Worm (Caenorhabditis elegans) whole organism, L3 larva: ENCODE data around the gene ZC404.15.

Experiments used
- R02D3.7 ChIP-seq: fragments of 150-350 bp; optimal IDR thresholded peaks from 2 replicates; lab custom pipeline; 2014; ENCODE audit warnings: missing biosample characterization, missing genetic modification characterization
- egl-27 ChIP-seq: sonication (generic microtip); optimal IDR thresholded peaks from 4 replicates; lab custom pipeline; 2017; ENCODE audit warnings: missing biosample characterization, missing genetic modification reagents, missing genetic modification characterization
- elt-1 ChIP-seq: fragments of 150-350 bp; optimal IDR thresholded peaks from 2 replicates; lab custom pipeline; 2014; ENCODE audit warnings: missing biosample characterization, missing genetic modification characterization
- elt-3 ChIP-seq, 3 experiments: fragments of 150-350 bp in 1 of 3; sonication (generic microtip) in 2 of 3; optimal IDR thresholded peaks; 2 replicates in 2 of 3; 4 replicates in 1 of 3; lab custom pipeline; 2014 to 2017; ENCODE audit warnings: missing biosample characterization in 3 of 3, missing genetic modification characterization in 3 of 3
- fkh-10 ChIP-seq: sonication (generic microtip); optimal IDR thresholded peaks from 2 replicates; lab custom pipeline; 2017; ENCODE audit warnings: missing biosample characterization, missing genetic modification reagents, missing genetic modification characterization
- lsy-12 ChIP-seq: sonication (generic microtip); optimal IDR thresholded peaks from 2 replicates; lab custom pipeline; 2016; ENCODE audit warnings: mild to moderate bottlenecking, missing genetic modification characterization, missing compliant biosample characterization
- nfya-1 ChIP-seq: sonication (generic microtip); optimal IDR thresholded peaks from 2 replicates; lab custom pipeline; 2017; ENCODE audit warnings: missing genetic modification characterization, mild to moderate bottlenecking, missing compliant biosample characterization, antibody characterized with exemption, moderate library complexity; ENCODE audit not compliant: insufficient read depth
- nhr-237 ChIP-seq: fragments of 150-350 bp; optimal IDR thresholded peaks from 2 replicates; lab custom pipeline; 2014; ENCODE audit warnings: missing biosample characterization, missing genetic modification characterization
- nhr-28 ChIP-seq: fragments of 150-350 bp; optimal IDR thresholded peaks from 2 replicates; lab custom pipeline; 2014; ENCODE audit warnings: missing biosample characterization, missing genetic modification characterization
- nhr-43 ChIP-seq: sonication (generic microtip); optimal IDR thresholded peaks from 2 replicates; lab custom pipeline; 2016; ENCODE audit warnings: mild to moderate bottlenecking, missing genetic modification characterization, missing compliant biosample characterization; ENCODE audit not compliant: poor library complexity, severe bottlenecking
- nhr-76 ChIP-seq: fragments of 150-350 bp; sonication (generic microtip); optimal IDR thresholded peaks from 5 replicates; lab custom pipeline; 2014; ENCODE audit warnings: missing biosample characterization, missing genetic modification characterization
- skn-1 ChIP-seq: fragments of 150-350 bp; optimal IDR thresholded peaks from 2 replicates; lab custom pipeline; 2014; ENCODE audit warnings: missing biosample characterization, missing genetic modification characterization
- snpc-4 ChIP-seq: fragments of 150-350 bp; optimal IDR thresholded peaks from 2 replicates; lab custom pipeline; 2014; ENCODE audit warnings: missing biosample characterization, missing genetic modification characterization
- unc-62 ChIP-seq: fragments of 150-350 bp; sonication (generic microtip); optimal IDR thresholded peaks from 4 replicates; lab custom pipeline; 2014; ENCODE audit warnings: missing biosample characterization, missing genetic modification reagents, missing genetic modification characterization

- TF ChIP-seq nhr-237 (tag; lab: Kevin White, UChicago), result no peak
- no peak for TF ChIP-seq nfya-1 (tag; lab: Kevin White, UChicago)
- no peak for TF ChIP-seq nhr-76 (tag; lab: Kevin White, UChicago)
- no peak for TF ChIP-seq snpc-4
- TF ChIP-seq skn-1 (tag; lab: Kevin White, UChicago), result no peak
- no peak for TF ChIP-seq nhr-43
- TF ChIP-seq elt-3 (tag; optimal IDR thresholded peaks at IDR 0.05; lab: Kevin White, UChicago), result no peak
- no peak for TF ChIP-seq fkh-10 (GFP tag; lab: Kevin White, UChicago)
- TF ChIP-seq unc-62, result no peak
- no peak for TF ChIP-seq elt-1 (tag; lab: Kevin White, UChicago)
- TF ChIP-seq lsy-12, result no peak
- no peak for TF ChIP-seq R02D3.7 (tag; lab: Kevin White, UChicago)
- TF ChIP-seq nhr-28 (tag; lab: Kevin White, UChicago), result no peak
- no peak for TF ChIP-seq egl-27 (tag; lab: Kevin White, UChicago)
These were observed 12.7 kb downstream of the ZC404.15 start for ce11 chrV:6792973-6793372.
